2 fruit fly cellular contexts compared by ENCODE assay signal in genomic region chr3R:20574535-20574980, dm6.
TF ChIP-seq lines count a peak whose summit lies in the region.

No protein-coding gene starts in this region.

TF ChIP-seq in whole organism, embryonic, 481 proteins besides CTCF, POLR2A, EP300 and RAD21 (continued from another document and continues in another):
- peak; percentile 71 for TF ChIP-seq B-H2 (GFP tag; optimal IDR thresholded peaks at IDR 0.05; lab: Kevin White, UChicago)
- peak; percentile 45 for TF ChIP-seq Hmr (GFP tag; optimal IDR thresholded peaks at IDR 0.05; lab: Kevin White, UChicago)
- TF ChIP-seq Antp (GFP tag; optimal IDR thresholded peaks at IDR 0.05; lab: Kevin White, UChicago), result peak; percentile 19
- peak; percentile 67; the same call in 1 of the 2 replicates for TF ChIP-seq Awh (GFP tag; IDR thresholded peaks at IDR 0.05; lab: Robert Waterston, UW)
- no peak for TF ChIP-seq CG11723 (GFP tag; optimal IDR thresholded peaks at IDR 0.05; lab: Kevin White, UChicago)
- TF ChIP-seq grau (tag; optimal IDR thresholded peaks at IDR 0.05; lab: Kevin White, UChicago), result peak; percentile 88
- peak; percentile 31; the same call in 1 of the 2 replicates for TF ChIP-seq E2f1 (GFP tag; IDR thresholded peaks at IDR 0.05; lab: Robert Waterston, UW)
- no peak for TF ChIP-seq CG9609 (GFP tag; optimal IDR thresholded peaks at IDR 0.05; lab: Kevin White, UChicago)
- TF ChIP-seq CG14050 (GFP tag; IDR thresholded peaks at IDR 0.05; lab: Robert Waterston, UW), result no peak
- TF ChIP-seq CG30020 (tag; optimal IDR thresholded peaks at IDR 0.05; lab: Kevin White, UChicago), result no peak
- TF ChIP-seq nmo (GFP tag; optimal IDR thresholded peaks at IDR 0.05; lab: Kevin White, UChicago), result no peak
- TF ChIP-seq Taf1 (GFP tag; IDR thresholded peaks at IDR 0.05; lab: Robert Waterston, UW), result no peak
- no peak for TF ChIP-seq ATbp (GFP tag; optimal IDR thresholded peaks at IDR 0.05; lab: Kevin White, UChicago)
- peak; percentile 51 for TF ChIP-seq CG15514 (GFP tag; optimal IDR thresholded peaks at IDR 0.05; lab: Kevin White, UChicago)
- TF ChIP-seq CG15479 (GFP tag; optimal IDR thresholded peaks at IDR 0.05; lab: Kevin White, UChicago), result no peak
- no peak for TF ChIP-seq Chrac-16 (GFP tag; optimal IDR thresholded peaks at IDR 0.05; lab: Kevin White, UChicago)
- no peak for TF ChIP-seq YL-1 (GFP tag; optimal IDR thresholded peaks at IDR 0.05; lab: Kevin White, UChicago)
- no peak for TF ChIP-seq pum (GFP tag; optimal IDR thresholded peaks at IDR 0.05; lab: Kevin White, UChicago)
- TF ChIP-seq Myb (GFP tag; optimal IDR thresholded peaks at IDR 0.05; lab: Kevin White, UChicago), result no peak
- no peak for TF ChIP-seq CG18011 (GFP tag; optimal IDR thresholded peaks at IDR 0.05; lab: Kevin White, UChicago)
- TF ChIP-seq Bgb (GFP tag; IDR thresholded peaks at IDR 0.05; lab: Robert Waterston, UW; ENCODE audit: partially characterized antibody), result peak; percentile 36; the same call in 1 of the 2 replicates
- no peak for TF ChIP-seq Abd-B (GFP tag; optimal IDR thresholded peaks at IDR 0.05; lab: Kevin White, UChicago)
- no peak for TF ChIP-seq gfzf (GFP tag; optimal IDR thresholded peaks at IDR 0.05; lab: Kevin White, UChicago)
- TF ChIP-seq cas (GFP tag; IDR thresholded peaks at IDR 0.05; lab: Robert Waterston, UW), result no peak
- TF ChIP-seq CG6765 (GFP tag; optimal IDR thresholded peaks at IDR 0.05; lab: Kevin White, UChicago), result peak; percentile 43
- TF ChIP-seq CG12071 (GFP tag; optimal IDR thresholded peaks at IDR 0.05; lab: Kevin White, UChicago), result peak; percentile 33
- no peak for TF ChIP-seq Bteb2 (GFP tag; optimal IDR thresholded peaks at IDR 0.05; lab: Kevin White, UChicago)
- TF ChIP-seq CG31224 (GFP tag; IDR thresholded peaks at IDR 0.05; lab: Robert Waterston, UW), result no peak
- TF ChIP-seq nerfin-2 (GFP tag; IDR thresholded peaks at IDR 0.05; lab: Robert Waterston, UW; ENCODE audit: partially characterized antibody), result no peak
- peak; percentile 40 for TF ChIP-seq Fer1 (GFP tag; optimal IDR thresholded peaks at IDR 0.05; lab: Kevin White, UChicago)
- 0 out of 2 replicates have a peak, but pooled peaks have one; percentile 12 for TF ChIP-seq ato (GFP tag; IDR thresholded peaks at IDR 0.05; lab: Robert Waterston, UW; ENCODE audit: partially characterized antibody)
- TF ChIP-seq MTF-1 (GFP tag; optimal IDR thresholded peaks at IDR 0.05; lab: Kevin White, UChicago; ENCODE audit: borderline replicate concordance), result no peak
- TF ChIP-seq nom (GFP tag; optimal IDR thresholded peaks at IDR 0.05; lab: Kevin White, UChicago), result no peak
- TF ChIP-seq ap (GFP tag; IDR thresholded peaks at IDR 0.05; lab: Robert Waterston, UW), result no peak
- TF ChIP-seq CG11247 (GFP tag; IDR thresholded peaks at IDR 0.05; lab: Robert Waterston, UW), result no peak
- TF ChIP-seq Lpt (GFP tag; optimal IDR thresholded peaks at IDR 0.05; lab: Kevin White, UChicago), result no peak
- TF ChIP-seq CG34376 (GFP tag; optimal IDR thresholded peaks at IDR 0.05; lab: Kevin White, UChicago), result peak; percentile 97
- TF ChIP-seq HLHmδ (GFP tag; optimal IDR thresholded peaks at IDR 0.05; lab: Kevin White, UChicago), result peak; percentile 74
- TF ChIP-seq jumu (GFP tag; optimal IDR thresholded peaks at IDR 0.05; lab: Kevin White, UChicago), result peak; percentile 13
- no peak for TF ChIP-seq CG10654 (GFP tag; optimal IDR thresholded peaks at IDR 0.05; lab: Kevin White, UChicago)
- no peak for TF ChIP-seq CG3281 (GFP tag; optimal IDR thresholded peaks at IDR 0.05; lab: Kevin White, UChicago)
- TF ChIP-seq Jarid2 (GFP tag; optimal IDR thresholded peaks at IDR 0.05; lab: Kevin White, UChicago), result no peak
- TF ChIP-seq CG3995 (GFP tag; optimal IDR thresholded peaks at IDR 0.05; lab: Kevin White, UChicago), result peak; percentile 44
- TF ChIP-seq repo (GFP tag; optimal IDR thresholded peaks at IDR 0.05; lab: Kevin White, UChicago), result peak; percentile 18
- peak; percentile 90 for TF ChIP-seq Hey (tag; optimal IDR thresholded peaks at IDR 0.05; lab: Kevin White, UChicago)
- TF ChIP-seq CG7839 (tag; optimal IDR thresholded peaks at IDR 0.05; lab: Kevin White, UChicago), result no peak
- TF ChIP-seq Nf-YA (GFP tag; IDR thresholded peaks at IDR 0.05; lab: Robert Waterston, UW), result no peak
- TF ChIP-seq Stat92E (GFP tag; optimal IDR thresholded peaks at IDR 0.05; lab: Kevin White, UChicago), result peak in 1 of 3 experiments; percentile 26
- no peak for TF ChIP-seq CG6654 (GFP tag; optimal IDR thresholded peaks at IDR 0.05; lab: Kevin White, UChicago)
- peak; percentile 46; the same call in 1 of the 3 replicates for TF ChIP-seq CG34422 (GFP tag; IDR thresholded peaks at IDR 0.05; lab: Robert Waterston, UW)
- TF ChIP-seq CG17802 (tag; optimal IDR thresholded peaks at IDR 0.05; lab: Kevin White, UChicago), result no peak
- no peak for TF ChIP-seq bcd (GFP tag; optimal IDR thresholded peaks at IDR 0.05; lab: Kevin White, UChicago)
- peak; percentile 53 for TF ChIP-seq Deaf1 (tag; optimal IDR thresholded peaks at IDR 0.05; lab: Kevin White, UChicago)
- no peak for TF ChIP-seq ken (GFP tag; IDR thresholded peaks at IDR 0.05; lab: Robert Waterston, UW)
- TF ChIP-seq CG2712 (tag; optimal IDR thresholded peaks at IDR 0.05; lab: Kevin White, UChicago), result peak; percentile 4
- TF ChIP-seq CG2875 (GFP tag; optimal IDR thresholded peaks at IDR 0.05; lab: Kevin White, UChicago), result no peak
- TF ChIP-seq Spps (tag; optimal IDR thresholded peaks at IDR 0.05; lab: Kevin White, UChicago), result no peak
- TF ChIP-seq ftz-f1 (GFP tag; optimal IDR thresholded peaks at IDR 0.05; lab: Kevin White, UChicago), result peak; percentile 38
- no peak for TF ChIP-seq org-1 (GFP tag; optimal IDR thresholded peaks at IDR 0.05; lab: Kevin White, UChicago)
- TF ChIP-seq CG9932 (GFP tag; IDR thresholded peaks at IDR 0.05; lab: Robert Waterston, UW), result peak; percentile 34; the same call in 1 of the 2 replicates
- peak; percentile 39; the same call in 1 of the 2 replicates for TF ChIP-seq amos (GFP tag; IDR thresholded peaks at IDR 0.05; lab: Robert Waterston, UW; ENCODE audit: partially characterized antibody)
- no peak for TF ChIP-seq Dad (GFP tag; optimal IDR thresholded peaks at IDR 0.05; lab: Kevin White, UChicago)
- peak; percentile 55; the same call in 1 of the 2 replicates for TF ChIP-seq wdn (GFP tag; IDR thresholded peaks at IDR 0.05; lab: Robert Waterston, UW)
- TF ChIP-seq Ada2b (GFP tag; IDR thresholded peaks at IDR 0.05; lab: Robert Waterston, UW), result no peak
- no peak for TF ChIP-seq Atf-2 (GFP tag; optimal IDR thresholded peaks at IDR 0.05; lab: Kevin White, UChicago)
- TF ChIP-seq Fer2 (tag; optimal IDR thresholded peaks at IDR 0.05; lab: Kevin White, UChicago), result no peak

TF ChIP-seq in whole organism, prepupa, 60 proteins besides CTCF, POLR2A, EP300 and RAD21 (continued from another document):
- TF ChIP-seq fd85E (GFP tag; optimal IDR thresholded peaks at IDR 0.05; lab: Kevin White, UChicago), result no peak
- TF ChIP-seq Ets21C (GFP tag; optimal IDR thresholded peaks at IDR 0.05; lab: Kevin White, UChicago), result no peak
- no peak for TF ChIP-seq dsx (GFP tag; optimal IDR thresholded peaks at IDR 0.05; lab: Kevin White, UChicago; ENCODE audit: poor library complexity, severe bottlenecking)
- no peak for TF ChIP-seq Sox15 (GFP tag; optimal IDR thresholded peaks at IDR 0.05; lab: Kevin White, UChicago)
- TF ChIP-seq Hr39 (GFP tag; optimal IDR thresholded peaks at IDR 0.05; lab: Kevin White, UChicago), result no peak
- no peak for TF ChIP-seq CG9139 (GFP tag; optimal IDR thresholded peaks at IDR 0.05; lab: Kevin White, UChicago)
- TF ChIP-seq Ets96B (tag; optimal IDR thresholded peaks at IDR 0.05; lab: Kevin White, UChicago), result no peak
- no peak for TF ChIP-seq CG15336 (GFP tag; IDR thresholded peaks at IDR 0.05; lab: Robert Waterston, UW)
- TF ChIP-seq CG11762 (GFP tag; optimal IDR thresholded peaks at IDR 0.05; lab: Kevin White, UChicago; ENCODE audit: insufficient read depth), result no peak
- no peak for TF ChIP-seq spab (GFP tag; optimal IDR thresholded peaks at IDR 0.05; lab: Kevin White, UChicago)
- 0 out of 3 replicates have a peak, but pooled peaks have one; percentile 20 for TF ChIP-seq CG6163 (GFP tag; IDR thresholded peaks at IDR 0.05; lab: Robert Waterston, UW)
